Fruit fly (Drosophila melanogaster) whole organism, pupa: ENCODE results near the gene CG15308.

ENCODE experiments used
- CG14655 ChIP-seq: fragments of 200-800 bp; sonication (Bioruptor generic); optimal IDR thresholded peaks from 3 replicates; lab custom pipeline; 2017; ENCODE audit warnings: mild to moderate bottlenecking, missing biosample characterization, missing genetic modification reagents, missing genetic modification characterization
- CG32121 ChIP-seq: fragments of 200-800 bp; sonication (Bioruptor generic); IDR thresholded peaks from 2 replicates; pipeline ENCODE4 v1.3.6; 2022; ENCODE audit warnings: missing biosample characterization, missing genetic modification characterization
- CG34367 ChIP-seq: fragments of 200-800 bp; sonication (Bioruptor generic); optimal IDR thresholded peaks from 2 replicates; lab custom pipeline; 2018; ENCODE audit warnings: missing biosample characterization, mild to moderate bottlenecking, missing genetic modification characterization
- CG8159 ChIP-seq: fragments of 200-800 bp; sonication (Bioruptor generic); optimal IDR thresholded peaks from 3 replicates; lab custom pipeline; 2018; ENCODE audit warnings: missing biosample characterization, mild to moderate bottlenecking, missing genetic modification characterization, moderate library complexity
- CG9948 ChIP-seq: fragments of 200-800 bp; sonication (Bioruptor generic); optimal IDR thresholded peaks from 2 replicates; lab custom pipeline; 2018; ENCODE audit warnings: missing biosample characterization, mild to moderate bottlenecking, missing genetic modification characterization, moderate library complexity
- D1 ChIP-seq: fragments of 200-800 bp; sonication (Bioruptor generic); optimal IDR thresholded peaks from 2 replicates; lab custom pipeline; 2018; ENCODE audit warnings: missing biosample characterization, mild to moderate bottlenecking, missing genetic modification characterization, moderate library complexity
- EcR ChIP-seq: fragments of 200-800 bp; sonication (Bioruptor generic); optimal IDR thresholded peaks from 3 replicates; lab custom pipeline; 2019; ENCODE audit warnings: missing biosample characterization, missing genetic modification characterization, mild to moderate bottlenecking, moderate library complexity, missing genetic modification reagents
- Pif1A ChIP-seq: fragments of 200-800 bp; sonication (Bioruptor generic); optimal IDR thresholded peaks from 3 replicates; lab custom pipeline; 2016; ENCODE audit warnings: missing biosample characterization, missing genetic modification characterization
- Pif1B ChIP-seq: fragments of 200-800 bp; sonication (Bioruptor generic); optimal IDR thresholded peaks from 3 replicates; lab custom pipeline; 2016; ENCODE audit warnings: missing biosample characterization, missing genetic modification characterization
- fd96Ca ChIP-seq: fragments of 200-800 bp; sonication (Bioruptor generic); IDR thresholded peaks from 3 replicates; pipeline ENCODE4 v1.3.6; 2022; ENCODE audit warnings: missing biosample characterization, missing genetic modification characterization
- gl ChIP-seq: fragments of 200-800 bp; sonication (Bioruptor generic); optimal IDR thresholded peaks from 2 replicates; lab custom pipeline; 2018; ENCODE audit warnings: missing biosample characterization, mild to moderate bottlenecking, missing genetic modification characterization

- TF ChIP-seq Pif1A (GFP tag; lab: Kevin White, UChicago) (no peak), CG32121 (GFP tag; lab: Robert Waterston, UW) (peak; percentile 27), CG8159 (tag; lab: Kevin White, UChicago) (no peak), D1 (tag; lab: Kevin White, UChicago) (no peak), gl (tag; lab: Kevin White, UChicago) (no peak), CG34367 (no peak), EcR (GFP tag; lab: Kevin White, UChicago) (no peak), CG9948 (no peak), Pif1B (GFP tag; lab: Kevin White, UChicago) (no peak), fd96Ca (GFP tag; lab: Robert Waterston, UW) (no peak), CG14655 (GFP tag; lab: Kevin White, UChicago) (no peak)
Measured at dm6 chrX:10250659-10251058, 31.7 kb upstream of the CG15308 start.
